Worm (Caenorhabditis elegans): Measurements from ENCODE around the gene F42A10.7.

ce11 chrIII:6139932-6140612 lies 38.4 kb downstream of the F42A10.7 start:
- no peak for TF ChIP-seq tbx-2 (tag; optimal IDR thresholded peaks at IDR 0.05)
- TF ChIP-seq unc-55 (GFP tag; optimal IDR thresholded peaks at IDR 0.05) = no peak
- TF ChIP-seq K09A11.1 (tag; optimal IDR thresholded peaks at IDR 0.05; ENCODE audit: insufficient read depth) = no peak
- no peak for TF ChIP-seq rnt-1 (tag; optimal IDR thresholded peaks at IDR 0.05)
- no peak for TF ChIP-seq pqm-1 (tag; optimal IDR thresholded peaks at IDR 0.05)
- TF ChIP-seq pha-2 (tag; optimal IDR thresholded peaks at IDR 0.05) = no peak
- no peak for TF ChIP-seq fkh-6 (tag; optimal IDR thresholded peaks at IDR 0.05)
- TF ChIP-seq elt-2 (tag; optimal IDR thresholded peaks at IDR 0.05) = no peak
- peak; percentile 43 for TF ChIP-seq nfya-1 (tag; optimal IDR thresholded peaks at IDR 0.05)
- no peak for TF ChIP-seq fax-1 (tag; optimal IDR thresholded peaks at IDR 0.05)
